Fruit fly (Drosophila melanogaster): ENCODE results near the gene Moe.

Gene Moe

DNA sequence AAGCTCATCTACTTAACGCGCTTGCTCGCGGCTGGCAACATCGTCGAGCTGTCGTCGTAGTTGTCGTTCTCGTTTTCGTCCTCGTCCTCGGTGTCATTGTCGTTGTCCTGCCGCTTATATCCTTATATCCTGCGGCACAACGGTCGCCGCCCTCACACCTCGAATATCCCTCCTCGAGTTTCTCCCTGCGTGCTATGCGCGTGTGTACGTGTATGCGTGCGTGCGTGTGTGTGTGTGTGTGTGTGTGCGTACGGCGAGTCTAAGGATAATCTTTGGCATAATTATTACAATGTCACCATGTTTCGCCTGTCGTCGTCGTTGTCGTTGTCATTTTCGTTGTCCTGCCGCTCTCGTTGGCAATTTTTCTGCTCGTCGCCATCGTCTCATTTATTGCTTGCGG is 68.7 kb downstream of the Moe start:
- TF ChIP-seq salr (GFP tag; optimal IDR thresholded peaks at IDR 0.05) (no peak), eg (GFP tag; IDR thresholded peaks at IDR 0.05) (no peak), Sox102F (GFP tag; optimal IDR thresholded peaks at IDR 0.05) (no peak), lz (GFP tag; optimal IDR thresholded peaks at IDR 0.05) (no peak), OdsH (GFP tag; optimal IDR thresholded peaks at IDR 0.05) (no peak), CG8119 (GFP tag; IDR thresholded peaks at IDR 0.05) (no peak), CG32006 (GFP tag; optimal IDR thresholded peaks at IDR 0.05) (no peak), Hr4 (GFP tag; optimal IDR thresholded peaks at IDR 0.05) (no peak), CG34406 (GFP tag; optimal IDR thresholded peaks at IDR 0.05) (no peak), CG15336 (GFP tag; IDR thresholded peaks at IDR 0.05) (no peak), vri (GFP tag; optimal IDR thresholded peaks at IDR 0.05) (no peak), achi (GFP tag; optimal IDR thresholded peaks at IDR 0.05) (no peak), topi (GFP tag; optimal IDR thresholded peaks at IDR 0.05) (no peak), CG6792 (GFP tag; optimal IDR thresholded peaks at IDR 0.05) (no peak)

Measured in whole organism, prepupa.